Worm (Caenorhabditis elegans) whole organism, early embryonic: ENCODE data around the gene tsp-10.

Experiments used
- B0310.2 ChIP-seq: sonication (generic microtip); optimal IDR thresholded peaks from 2 replicates; lab custom pipeline; 2016; ENCODE audit warnings: mild to moderate bottlenecking, missing genetic modification characterization, missing compliant biosample characterization
- aly-1 ChIP-seq: sonication (generic microtip); optimal IDR thresholded peaks from 2 replicates; lab custom pipeline; 2016; ENCODE audit warnings: missing genetic modification characterization, missing compliant biosample characterization
- ama-1 ChIP-seq: fragments of 150-350 bp; optimal IDR thresholded peaks from 2 replicates; lab custom pipeline; 2014
- ceh-36 ChIP-seq: sonication (generic microtip); optimal IDR thresholded peaks from 2 replicates; lab custom pipeline; 2016; ENCODE audit warnings: missing genetic modification characterization, inconsistent platforms, missing compliant biosample characterization
- flt-1 ChIP-seq: fragments of 200-800 bp; sonication (Bioruptor generic); IDR thresholded peaks from 2 replicates; pipeline ENCODE4 v1.3.6; 2022; ENCODE audit warnings: missing genetic modification characterization, missing compliant biosample characterization
- pes-1 ChIP-seq: fragments of 200-800 bp; sonication (Bioruptor generic); IDR thresholded peaks from 2 replicates; pipeline ENCODE4 v1.3.6; 2022; ENCODE audit warnings: missing genetic modification reagents, missing genetic modification characterization, missing compliant biosample characterization
- sea-1 ChIP-seq: fragments of 200-800 bp; sonication (Bioruptor generic); conservative IDR thresholded peaks from 2 replicates; pipeline ENCODE4 v1.3.6; 2022; ENCODE audit warnings: missing genetic modification characterization, missing compliant biosample characterization
- tbx-11 ChIP-seq: fragments of 200-800 bp; sonication (Bioruptor generic); IDR thresholded peaks from 2 replicates; pipeline ENCODE4 v1.3.6; 2022; ENCODE audit warnings: missing genetic modification characterization, missing compliant biosample characterization
- tra-4 ChIP-seq: sonication (generic microtip); optimal IDR thresholded peaks from 2 replicates; lab custom pipeline; 2017; ENCODE audit warnings: missing genetic modification characterization, missing compliant biosample characterization

DNA sequence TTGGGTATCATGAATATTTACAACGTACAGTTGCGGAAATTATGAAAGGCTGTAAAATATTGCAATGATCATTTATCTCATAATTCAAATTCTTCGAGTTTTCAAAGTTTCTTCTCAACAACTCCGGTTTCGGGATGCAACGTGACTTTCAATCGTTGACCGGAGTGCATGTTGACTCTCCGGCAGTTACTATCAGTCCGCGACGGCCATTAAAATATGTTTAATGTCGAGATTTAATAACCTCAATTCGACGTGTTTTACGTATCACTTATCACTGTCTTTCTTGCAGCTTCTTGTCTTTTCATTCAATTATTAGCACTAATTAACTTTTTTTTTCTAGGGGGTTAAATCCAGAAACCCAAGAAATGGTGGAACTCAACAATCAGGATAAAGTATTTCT, at the start of gene tsp-10:
- TF ChIP-seq ama-1 (no peak), B0310.2 (tag; lab: Kevin White, UChicago) (no peak), aly-1 (tag; lab: Kevin White, UChicago) (no peak), sea-1 (GFP tag; lab: Robert Waterston, UW) (no peak), flt-1 (GFP tag; lab: Robert Waterston, UW) (no peak), pes-1 (no peak), ceh-36 (no peak), tra-4 (no peak), tbx-11 (GFP tag; lab: Robert Waterston, UW) (no peak)
